Worm (Caenorhabditis elegans) whole organism, young adult: Measurements from ENCODE around the gene frpr-12.

Experiments
- C17E4.6 ChIP-seq: fragments of 200-800 bp; sonication (Bioruptor generic); IDR thresholded peaks from 2 replicates; pipeline ENCODE4 v1.3.6; 2022; ENCODE audit warnings: missing genetic modification reagents, missing genetic modification characterization, missing compliant biosample characterization
- D2030.7 ChIP-seq: fragments of 200-800 bp; sonication (Bioruptor generic); IDR thresholded peaks from 2 replicates; pipeline ENCODE4 v1.3.6; 2022; ENCODE audit warnings: missing genetic modification reagents, missing genetic modification characterization, missing compliant biosample characterization
- F22D6.2 ChIP-seq: sonication (generic microtip); optimal IDR thresholded peaks from 2 replicates; lab custom pipeline; 2016; ENCODE audit warnings: mild to moderate bottlenecking, missing genetic modification characterization, missing compliant biosample characterization
- F37B4.10 ChIP-seq: fragments of 200-800 bp; sonication (Bioruptor generic); IDR thresholded peaks from 2 replicates; pipeline ENCODE4 v1.3.6; 2022; ENCODE audit warnings: missing genetic modification characterization, missing compliant biosample characterization
- F39B2.1 ChIP-seq: fragments of 200-800 bp; sonication (Bioruptor generic); IDR thresholded peaks from 2 replicates; pipeline ENCODE4 v1.3.6; 2022; ENCODE audit warnings: missing genetic modification reagents, missing genetic modification characterization, missing compliant biosample characterization
- F52B5.7 ChIP-seq: sonication (generic microtip); optimal IDR thresholded peaks from 2 replicates; lab custom pipeline; 2016; ENCODE audit warnings: mild to moderate bottlenecking, missing genetic modification characterization, missing compliant biosample characterization
- T26A5.8 ChIP-seq: sonication (generic microtip); optimal IDR thresholded peaks from 2 replicates; lab custom pipeline; 2016; ENCODE audit warnings: missing genetic modification characterization, missing compliant biosample characterization
- Y53G8AR.9 ChIP-seq: fragments of 200-800 bp; sonication (Bioruptor generic); conservative IDR thresholded peaks from 2 replicates; pipeline ENCODE4 v1.3.6; 2022; ENCODE audit warnings: missing genetic modification reagents, missing genetic modification characterization, missing compliant biosample characterization
- Y56A3A.18 ChIP-seq: fragments of 200-800 bp; sonication (Bioruptor generic); IDR thresholded peaks from 2 replicates; pipeline ENCODE4 v1.3.6; 2022; ENCODE audit warnings: missing genetic modification reagents, missing genetic modification characterization, missing compliant biosample characterization
- Y67H2A.10 ChIP-seq: fragments of 200-800 bp; sonication (Bioruptor generic); conservative IDR thresholded peaks from 2 replicates; pipeline ENCODE4 v1.3.6; 2022; ENCODE audit warnings: missing genetic modification reagents, missing genetic modification characterization, missing compliant biosample characterization
- Y79H2A.3 ChIP-seq: fragments of 200-800 bp; sonication (Bioruptor generic); conservative IDR thresholded peaks from 2 replicates; pipeline ENCODE4 v1.3.6; 2022; ENCODE audit warnings: missing genetic modification reagents, missing genetic modification characterization, missing compliant biosample characterization
- ama-1 ChIP-seq, 3 experiments: fragments of 150-350 bp in 1 of 3; sonication (generic microtip) in 2 of 3; optimal IDR thresholded peaks; 2 replicates each; lab custom pipeline; 2014 to 2018; ENCODE audit warnings: missing biosample characterization in 2 of 3, missing genetic modification characterization in 2 of 3, missing genetic modification reagents in 2 of 3
- aptf-3 ChIP-seq: fragments of 200-800 bp; sonication (Bioruptor generic); IDR thresholded peaks from 2 replicates; pipeline ENCODE4 v1.3.6; 2022; ENCODE audit warnings: missing genetic modification characterization, missing compliant biosample characterization
- athp-1 ChIP-seq: sonication (generic microtip); optimal IDR thresholded peaks from 2 replicates; lab custom pipeline; 2017; ENCODE audit warnings: mild to moderate bottlenecking, missing genetic modification characterization, missing compliant biosample characterization
- ceh-27 ChIP-seq: fragments of 200-800 bp; sonication (Bioruptor generic); optimal IDR thresholded peaks from 2 replicates; lab custom pipeline; 2018; ENCODE audit warnings: mild to moderate bottlenecking, missing genetic modification characterization, moderate library complexity, missing compliant biosample characterization
- ceh-58 ChIP-seq: fragments of 200-800 bp; sonication (Bioruptor generic); IDR thresholded peaks from 2 replicates; pipeline ENCODE4 v1.3.6; 2022; ENCODE audit warnings: missing genetic modification characterization, missing compliant biosample characterization
- ceh-79 ChIP-seq: sonication (generic microtip); optimal IDR thresholded peaks from 2 replicates; lab custom pipeline; 2017; ENCODE audit warnings: mild to moderate bottlenecking, missing genetic modification characterization, missing compliant biosample characterization
- ceh-91 ChIP-seq: fragments of 200-800 bp; sonication (Bioruptor generic); IDR thresholded peaks from 2 replicates; pipeline ENCODE4 v1.3.6; 2022; ENCODE audit warnings: missing genetic modification reagents, missing genetic modification characterization, missing compliant biosample characterization
- chd-7 ChIP-seq: sonication (generic microtip); optimal IDR thresholded peaks from 2 replicates; lab custom pipeline; 2016; ENCODE audit warnings: mild to moderate bottlenecking, missing genetic modification characterization, moderate library complexity, missing compliant biosample characterization
- die-1 ChIP-seq: sonication (generic microtip); optimal IDR thresholded peaks from 2 replicates; lab custom pipeline; 2016; ENCODE audit warnings: missing genotype, mild to moderate bottlenecking, missing genetic modification characterization, missing compliant biosample characterization
- dox-1 ChIP-seq: fragments of 200-800 bp; sonication (Bioruptor generic); IDR thresholded peaks from 2 replicates; pipeline ENCODE4 v1.3.6; 2022; ENCODE audit warnings: missing genetic modification reagents, missing genetic modification characterization, missing compliant biosample characterization
- efl-1 ChIP-seq: fragments of 150-350 bp; optimal IDR thresholded peaks from 2 replicates; lab custom pipeline; 2014; ENCODE audit warnings: missing biosample characterization, missing genetic modification reagents, missing genetic modification characterization
- egl-44 ChIP-seq: fragments of 200-800 bp; sonication (Bioruptor generic); IDR thresholded peaks from 2 replicates; pipeline ENCODE4 v1.3.6; 2022; ENCODE audit warnings: missing genetic modification reagents, missing genetic modification characterization, missing compliant biosample characterization
- him-1 ChIP-seq: sonication (generic microtip); optimal IDR thresholded peaks from 2 replicates; lab custom pipeline; 2016; ENCODE audit warnings: missing genotype, missing genetic modification reagents, missing genetic modification characterization, missing compliant biosample characterization
- hlh-12 ChIP-seq: sonication (generic microtip); optimal IDR thresholded peaks from 2 replicates; lab custom pipeline; 2016; ENCODE audit warnings: missing genetic modification characterization, missing compliant biosample characterization
- hlh-26 ChIP-seq: fragments of 200-800 bp; sonication (Bioruptor generic); conservative IDR thresholded peaks from 2 replicates; pipeline ENCODE4 v1.3.6; 2022; ENCODE audit warnings: missing genetic modification reagents, missing genetic modification characterization, missing compliant biosample characterization
- hmg-1.2 ChIP-seq: fragments of 200-800 bp; sonication (Bioruptor generic); IDR thresholded peaks from 2 replicates; pipeline ENCODE4 v1.3.6; 2022; ENCODE audit warnings: missing genetic modification reagents, missing genetic modification characterization, missing compliant biosample characterization
- hmg-20 ChIP-seq: fragments of 200-800 bp; sonication (Bioruptor generic); IDR thresholded peaks from 2 replicates; pipeline ENCODE4 v1.3.6; 2022; ENCODE audit warnings: missing genetic modification reagents, missing genetic modification characterization, missing compliant biosample characterization
- let-526 ChIP-seq: fragments of 200-800 bp; sonication (Bioruptor generic); IDR thresholded peaks from 2 replicates; pipeline ENCODE4 v1.3.6; 2022; ENCODE audit warnings: missing genetic modification reagents, missing genetic modification characterization, missing compliant biosample characterization
- let-607 ChIP-seq, 2 experiments: fragments of 200-800 bp in 1 of 2; sonication (Bioruptor generic) in 1 of 2; sonication (generic microtip) in 1 of 2; optimal IDR thresholded peaks; 2 replicates each; lab custom pipeline; 2016 to 2018; ENCODE audit warnings: mild to moderate bottlenecking in 2 of 2, missing compliant biosample characterization in 2 of 2, missing genetic modification characterization in 2 of 2, moderate library complexity in 2 of 2, missing genotype in 1 of 2
- lin-26 ChIP-seq: fragments of 200-800 bp; sonication (Bioruptor generic); IDR thresholded peaks from 2 replicates; pipeline ENCODE4 v1.3.6; 2022; ENCODE audit warnings: missing genetic modification reagents, missing genetic modification characterization, missing compliant biosample characterization
- lin-40 ChIP-seq: sonication (generic microtip); optimal IDR thresholded peaks from 2 replicates; lab custom pipeline; 2016; ENCODE audit warnings: missing genetic modification characterization, mild to moderate bottlenecking, missing compliant biosample characterization, missing genotype, missing genetic modification reagents
- lsl-1 ChIP-seq: fragments of 200-800 bp; sonication (Bioruptor generic); optimal IDR thresholded peaks from 2 replicates; lab custom pipeline; 2018; ENCODE audit warnings: mild to moderate bottlenecking, missing genetic modification characterization, moderate library complexity, missing compliant biosample characterization
- lsy-27 ChIP-seq: sonication (generic microtip); optimal IDR thresholded peaks from 2 replicates; lab custom pipeline; 2017; ENCODE audit warnings: missing genetic modification characterization, mild to moderate bottlenecking, missing compliant biosample characterization, antibody characterized with exemption, missing genotype, borderline replicate concordance; ENCODE audit not compliant: insufficient read depth
- madf-3 ChIP-seq: fragments of 200-800 bp; sonication (Bioruptor generic); IDR thresholded peaks from 2 replicates; pipeline ENCODE4 v1.3.6; 2022; ENCODE audit warnings: missing genetic modification reagents, missing genetic modification characterization, missing compliant biosample characterization
- mcd-1 ChIP-seq: fragments of 200-800 bp; sonication (Bioruptor generic); IDR thresholded peaks from 2 replicates; pipeline ENCODE4 v1.3.6; 2022; ENCODE audit warnings: missing genetic modification reagents, missing genetic modification characterization, missing compliant biosample characterization
- nhr-120 ChIP-seq: fragments of 200-800 bp; sonication (Bioruptor generic); IDR thresholded peaks from 2 replicates; pipeline ENCODE4 v1.3.6; 2022; ENCODE audit warnings: missing genetic modification characterization, missing compliant biosample characterization
- nhr-179 ChIP-seq: sonication (generic microtip); optimal IDR thresholded peaks from 2 replicates; lab custom pipeline; 2016; ENCODE audit warnings: mild to moderate bottlenecking, missing genetic modification characterization, missing compliant biosample characterization
- nhr-27 ChIP-seq: fragments of 200-800 bp; sonication (Bioruptor generic); optimal IDR thresholded peaks from 2 replicates; lab custom pipeline; 2018; ENCODE audit warnings: mild to moderate bottlenecking, missing genetic modification characterization, moderate library complexity, missing compliant biosample characterization
- nhr-90 ChIP-seq: sonication (generic microtip); optimal IDR thresholded peaks from 2 replicates; lab custom pipeline; 2016; ENCODE audit warnings: missing genotype, mild to moderate bottlenecking, missing genetic modification characterization, missing compliant biosample characterization
- pbrm-1 ChIP-seq: fragments of 200-800 bp; sonication (Bioruptor generic); IDR thresholded peaks from 2 replicates; pipeline ENCODE4 v1.3.6; 2022; ENCODE audit warnings: missing genetic modification reagents, missing genetic modification characterization, missing compliant biosample characterization
- rcor-1 ChIP-seq: fragments of 200-800 bp; sonication (Bioruptor generic); IDR thresholded peaks from 2 replicates; pipeline ENCODE4 v1.3.6; 2022; ENCODE audit warnings: missing genetic modification reagents, missing genetic modification characterization, missing compliant biosample characterization
- rec-8 ChIP-seq, 2 experiments: sonication (generic microtip); optimal IDR thresholded peaks; 2 replicates each; lab custom pipeline; 2016; ENCODE audit warnings: mild to moderate bottlenecking in 2 of 2, missing genetic modification characterization in 2 of 2, missing genetic modification reagents in 2 of 2, missing genotype in 2 of 2, missing biosample characterization in 1 of 2, missing compliant biosample characterization in 1 of 2, moderate library complexity in 1 of 2
- rpc-1 ChIP-seq, 2 experiments: fragments of 150-350 bp in 1 of 2; sonication (generic microtip) in 1 of 2; optimal IDR thresholded peaks; 2 replicates each; lab custom pipeline; 2014 to 2018; ENCODE audit warnings: missing biosample characterization in 1 of 2, missing genetic modification characterization in 1 of 2, missing genetic modification reagents in 1 of 2, missing genotype in 1 of 2
- sdz-38 ChIP-seq: sonication (generic microtip); optimal IDR thresholded peaks from 2 replicates; lab custom pipeline; 2016; ENCODE audit warnings: missing genotype, missing genetic modification characterization, missing compliant biosample characterization
- somi-1 ChIP-seq: fragments of 200-800 bp; sonication (Bioruptor generic); optimal IDR thresholded peaks from 2 replicates; lab custom pipeline; 2018; ENCODE audit warnings: mild to moderate bottlenecking, missing genetic modification characterization, missing compliant biosample characterization
- zfh-2 ChIP-seq: fragments of 200-800 bp; sonication (Bioruptor generic); conservative IDR thresholded peaks from 2 replicates; pipeline ENCODE4 v1.3.6; 2022; ENCODE audit warnings: missing genetic modification reagents, missing genetic modification characterization, missing compliant biosample characterization
- zim-3 ChIP-seq: sonication (generic microtip); optimal IDR thresholded peaks from 2 replicates; lab custom pipeline; 2017; ENCODE audit warnings: mild to moderate bottlenecking, missing genetic modification characterization, moderate library complexity, missing compliant biosample characterization
- ztf-6 ChIP-seq: fragments of 200-800 bp; sonication (Bioruptor generic); IDR thresholded peaks from 2 replicates; pipeline ENCODE4 v1.3.6; 2022; ENCODE audit warnings: missing genetic modification reagents, missing genetic modification characterization, missing compliant biosample characterization

Gene frpr-12

ce11 chrV:8936184-8936589 lies 33.4 kb downstream of the frpr-12 start, which contains the start of gene unc-23:
unc-23 (plus strand) TSS chrV:8936359.
- TF ChIP-seq ama-1 (optimal IDR thresholded peaks at IDR 0.05; lab: Kevin White, UChicago) (peak; percentile 54), ama-1 (GFP tag; optimal IDR thresholded peaks at IDR 0.05; lab: Kevin White, UChicago) (no peak), athp-1 (tag; lab: Kevin White, UChicago) (no peak), lsl-1 (GFP tag; lab: Kevin White, UChicago) (no peak), hlh-26 (no peak), sdz-38 (no peak), lin-40 (peak; percentile 91), ceh-79 (tag; lab: Kevin White, UChicago) (peak; percentile 81), rec-8 (tag; optimal IDR thresholded peaks at IDR 0.05; lab: Kevin White, UChicago) (no peak), aptf-3 (GFP tag; lab: Robert Waterston, UW) (no peak), F52B5.7 (tag; lab: Kevin White, UChicago) (no peak), him-1 (tag; lab: Kevin White, UChicago) (no peak), ztf-6 (GFP tag; lab: Robert Waterston, UW) (no peak), let-526 (GFP tag; lab: Robert Waterston, UW) (no peak), lin-26 (GFP tag; lab: Robert Waterston, UW) (peak; percentile 64; the same call in 1 of the 2 replicates), Y53G8AR.9 (GFP tag; lab: Robert Waterston, UW) (peak; percentile 84), F37B4.10 (GFP tag; lab: Robert Waterston, UW) (no peak), madf-3 (GFP tag; lab: Robert Waterston, UW) (no peak), zim-3 (tag; lab: Kevin White, UChicago) (peak; percentile 44), F22D6.2 (tag; lab: Kevin White, UChicago) (peak; percentile 60), Y67H2A.10 (GFP tag; lab: Robert Waterston, UW) (0 out of 2 replicates have a peak, but pooled peaks have one; percentile 59), ceh-58 (GFP tag; lab: Robert Waterston, UW) (no peak), D2030.7 (GFP tag; lab: Robert Waterston, UW) (no peak), somi-1 (GFP tag; lab: Kevin White, UChicago) (peak; percentile 79), let-607 (tag; optimal IDR thresholded peaks at IDR 0.05; lab: Kevin White, UChicago) (peak; percentile 40 to 75), chd-7 (tag; lab: Kevin White, UChicago) (peak; percentile 89), egl-44 (GFP tag; lab: Robert Waterston, UW) (peak; percentile 48), hmg-1.2 (GFP tag; lab: Robert Waterston, UW) (peak; percentile 85), nhr-27 (tag; lab: Kevin White, UChicago) (no peak), rcor-1 (GFP tag; lab: Robert Waterston, UW) (peak; percentile 62), zfh-2 (peak; percentile 89), rpc-1 (optimal IDR thresholded peaks at IDR 0.05; lab: Kevin White, UChicago) (peak; percentile 64), rpc-1 (tag; optimal IDR thresholded peaks at IDR 0.05; lab: Kevin White, UChicago) (no peak), nhr-179 (tag; lab: Kevin White, UChicago) (no peak), dox-1 (peak; percentile 64), mcd-1 (peak; percentile 66), ceh-91 (GFP tag; lab: Robert Waterston, UW) (no peak), nhr-90 (tag; lab: Kevin White, UChicago) (peak; percentile 74), lsy-27 (tag; lab: Kevin White, UChicago) (no peak), hmg-20 (GFP tag; lab: Robert Waterston, UW) (no peak), pbrm-1 (GFP tag; lab: Robert Waterston, UW) (peak; percentile 75), Y79H2A.3 (no peak), Y56A3A.18 (GFP tag; lab: Robert Waterston, UW) (no peak), T26A5.8 (tag; lab: Kevin White, UChicago) (no peak), nhr-120 (GFP tag; lab: Robert Waterston, UW) (no peak), ceh-27 (no peak), die-1 (peak; percentile 10), efl-1 (no peak), F39B2.1 (GFP tag; lab: Robert Waterston, UW) (no peak), hlh-12 (no peak), C17E4.6 (GFP tag; lab: Robert Waterston, UW) (no peak)
